Worm (Caenorhabditis elegans) whole organism, L2 larva: Measurements from ENCODE around the gene fbxb-25.

Experiments used
- blmp-1 ChIP-seq: sonication (generic microtip); optimal IDR thresholded peaks from 2 replicates; lab custom pipeline; 2017; ENCODE audit warnings: missing genetic modification characterization, mild to moderate bottlenecking, missing compliant biosample characterization, antibody characterized with exemption, moderate library complexity; ENCODE audit not compliant: insufficient read depth
- ceh-82 ChIP-seq: fragments of 150-350 bp; optimal IDR thresholded peaks from 2 replicates; lab custom pipeline; 2014; ENCODE audit warnings: missing biosample characterization, missing genetic modification characterization
- gmeb-1 ChIP-seq: fragments of 150-350 bp; optimal IDR thresholded peaks from 2 replicates; lab custom pipeline; 2014; ENCODE audit warnings: missing biosample characterization, missing genetic modification characterization
- lin-39 ChIP-seq: fragments of 150-350 bp; optimal IDR thresholded peaks from 2 replicates; lab custom pipeline; 2014; ENCODE audit warnings: missing biosample characterization, missing genetic modification reagents, missing genetic modification characterization
- nhr-237 ChIP-seq: fragments of 150-350 bp; optimal IDR thresholded peaks from 2 replicates; lab custom pipeline; 2014; ENCODE audit warnings: missing biosample characterization, missing genetic modification characterization
- nhr-25 ChIP-seq: fragments of 150-350 bp; sonication (generic microtip); optimal IDR thresholded peaks from 3 replicates; lab custom pipeline; 2014; ENCODE audit warnings: missing biosample characterization, missing genetic modification characterization
- snpc-4 ChIP-seq: fragments of 150-350 bp; optimal IDR thresholded peaks from 2 replicates; lab custom pipeline; 2014; ENCODE audit warnings: missing biosample characterization, missing genetic modification characterization
- unc-39 ChIP-seq: fragments of 150-350 bp; optimal IDR thresholded peaks from 2 replicates; lab custom pipeline; 2014; ENCODE audit warnings: missing biosample characterization, missing genetic modification characterization
- zag-1 ChIP-seq: fragments of 150-350 bp; optimal IDR thresholded peaks from 2 replicates; lab custom pipeline; 2014; ENCODE audit warnings: missing biosample characterization, missing genetic modification characterization

DNA sequence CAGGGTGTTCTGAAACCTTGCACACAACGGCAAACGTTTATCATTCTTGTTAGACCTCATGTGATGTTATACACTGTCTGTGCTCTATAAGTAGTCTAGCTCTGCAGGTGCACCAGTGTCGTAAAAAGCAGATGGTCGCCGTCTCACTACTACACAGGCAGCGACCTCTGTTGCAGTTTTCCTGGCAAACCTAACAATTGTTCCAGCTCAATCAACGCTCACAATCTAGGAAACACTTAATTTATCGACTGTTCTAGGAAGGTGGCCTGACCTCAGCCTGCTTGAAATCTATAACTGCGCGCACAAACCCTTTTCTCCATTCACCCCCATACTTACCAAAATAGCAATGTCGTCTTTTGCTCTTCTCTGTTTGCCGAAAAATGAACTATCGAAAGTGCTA lies 40.5 kb downstream of the fbxb-25 start, which contains the start of gene fbxb-11:
- no peak for TF ChIP-seq unc-39 (tag; lab: Kevin White, UChicago)
- no peak for TF ChIP-seq nhr-237 (tag; lab: Kevin White, UChicago)
- no peak for TF ChIP-seq nhr-25 (tag; lab: Kevin White, UChicago)
- no peak for TF ChIP-seq snpc-4 (tag; lab: Kevin White, UChicago)
- no peak for TF ChIP-seq blmp-1 (tag; lab: Kevin White, UChicago)
- no peak for TF ChIP-seq zag-1 (tag; lab: Kevin White, UChicago)
- TF ChIP-seq lin-39 (tag; lab: Kevin White, UChicago) = no peak
- no peak for TF ChIP-seq gmeb-1 (tag; lab: Kevin White, UChicago)
- no peak for TF ChIP-seq ceh-82 (tag; lab: Kevin White, UChicago)
